Fruit fly (Drosophila melanogaster) whole organism, prepupa: ENCODE measurements around the gene Usp10.

Experiments used
- Blimp-1 ChIP-seq: fragments of 200-800 bp; sonication (Bioruptor generic); optimal IDR thresholded peaks from 3 replicates; lab custom pipeline; 2017; ENCODE audit warnings: missing biosample characterization, missing genetic modification characterization, mild to moderate bottlenecking, moderate library complexity, missing genetic modification reagents
- CG11762 ChIP-seq: fragments of 200-800 bp; sonication (Bioruptor generic); optimal IDR thresholded peaks from 3 replicates; lab custom pipeline; 2016; ENCODE audit warnings: missing biosample characterization, missing genetic modification characterization; ENCODE audit not compliant: insufficient read depth
- CG32006 ChIP-seq: fragments of 200-800 bp; sonication (Bioruptor generic); optimal IDR thresholded peaks from 3 replicates; lab custom pipeline; 2017; ENCODE audit warnings: missing biosample characterization, mild to moderate bottlenecking, missing genetic modification characterization
- CG6163 ChIP-seq: fragments of 200-800 bp; sonication (Bioruptor generic); IDR thresholded peaks from 3 replicates; pipeline ENCODE4 v1.3.6; 2022; ENCODE audit warnings: missing biosample characterization, missing genetic modification characterization
- CG6276 ChIP-seq: fragments of 200-800 bp; sonication (Bioruptor generic); optimal IDR thresholded peaks from 2 replicates; lab custom pipeline; 2017; ENCODE audit warnings: missing biosample characterization, mild to moderate bottlenecking, missing genetic modification characterization
- CG6808 ChIP-seq: fragments of 200-800 bp; sonication (Bioruptor generic); optimal IDR thresholded peaks from 3 replicates; lab custom pipeline; 2017; ENCODE audit warnings: missing biosample characterization, missing genetic modification characterization, mild to moderate bottlenecking, moderate library complexity, missing genetic modification reagents
- CG6854 ChIP-seq: fragments of 200-800 bp; sonication (Bioruptor generic); optimal IDR thresholded peaks from 2 replicates; lab custom pipeline; 2017; ENCODE audit warnings: missing biosample characterization, mild to moderate bottlenecking, missing genetic modification characterization
- Eip75B ChIP-seq: fragments of 200-800 bp; sonication (Bioruptor generic); optimal IDR thresholded peaks from 3 replicates; lab custom pipeline; 2016; ENCODE audit warnings: missing biosample characterization, missing genetic modification characterization
- Hr38 ChIP-seq: sonication (Bioruptor generic); optimal IDR thresholded peaks from 2 replicates; lab custom pipeline; 2016; ENCODE audit warnings: missing biosample characterization, missing genetic modification characterization
- Met ChIP-seq: fragments of 200-800 bp; sonication (Bioruptor generic); optimal IDR thresholded peaks from 3 replicates; lab custom pipeline; 2016; ENCODE audit warnings: missing biosample characterization, missing genetic modification characterization
- OdsH ChIP-seq: fragments of 200-800 bp; sonication (Bioruptor generic); optimal IDR thresholded peaks from 3 replicates; lab custom pipeline; 2016; ENCODE audit warnings: missing biosample characterization, missing genetic modification characterization
- Sox102F ChIP-seq: fragments of 200-800 bp; sonication (Bioruptor generic); optimal IDR thresholded peaks from 2 replicates; lab custom pipeline; 2016; ENCODE audit warnings: missing biosample characterization, mild to moderate bottlenecking, missing genetic modification characterization
- dsx ChIP-seq: fragments of 200-800 bp; optimal IDR thresholded peaks from 3 replicates; lab custom pipeline; 2019; ENCODE audit warnings: missing biosample characterization, mild to moderate bottlenecking, missing genetic modification characterization, moderate library complexity; ENCODE audit not compliant: poor library complexity, severe bottlenecking

dm6 chr3L:887423-888097, 15.9 kb downstream of the Usp10 start:
- TF ChIP-seq Hr38 (GFP tag; lab: Kevin White, UChicago) (no peak), CG6808 (GFP tag; lab: Kevin White, UChicago) (no peak), dsx (GFP tag; lab: Kevin White, UChicago) (peak; percentile 71), Met (GFP tag; lab: Kevin White, UChicago) (no peak), CG6276 (GFP tag; lab: Kevin White, UChicago) (no peak), Sox102F (GFP tag; lab: Kevin White, UChicago) (no peak), CG6163 (no peak), CG11762 (GFP tag; lab: Kevin White, UChicago) (no peak), CG6854 (GFP tag; lab: Kevin White, UChicago) (no peak), OdsH (GFP tag; lab: Kevin White, UChicago) (no peak), CG32006 (GFP tag; lab: Kevin White, UChicago) (no peak), Eip75B (GFP tag; lab: Kevin White, UChicago) (no peak), Blimp-1 (GFP tag; lab: Kevin White, UChicago) (no peak)
